Worm (Caenorhabditis elegans) whole organism, L3 larva: ENCODE data around the gene T22F3.2.

Source experiments
- ceh-9 ChIP-seq: sonication (generic microtip); optimal IDR thresholded peaks from 2 replicates; lab custom pipeline; 2018; ENCODE audit warnings: missing biosample characterization, missing genetic modification characterization
- elt-1 ChIP-seq: fragments of 150-350 bp; optimal IDR thresholded peaks from 2 replicates; lab custom pipeline; 2014; ENCODE audit warnings: missing biosample characterization, missing genetic modification characterization
- jun-1 ChIP-seq: fragments of 150-350 bp; optimal IDR thresholded peaks from 2 replicates; lab custom pipeline; 2014; ENCODE audit warnings: missing biosample characterization, missing genetic modification reagents, missing genetic modification characterization
- lin-39 ChIP-seq: fragments of 150-350 bp; optimal IDR thresholded peaks from 2 replicates; lab custom pipeline; 2018; ENCODE audit warnings: missing biosample characterization, missing genetic modification reagents, missing genetic modification characterization
- mml-1 ChIP-seq: fragments of 150-350 bp; sonication (generic microtip); optimal IDR thresholded peaks from 3 replicates; lab custom pipeline; 2014; ENCODE audit warnings: missing biosample characterization, missing genetic modification characterization
- nfya-1 ChIP-seq: sonication (generic microtip); optimal IDR thresholded peaks from 2 replicates; lab custom pipeline; 2017; ENCODE audit warnings: missing genetic modification characterization, mild to moderate bottlenecking, missing compliant biosample characterization, antibody characterized with exemption, moderate library complexity; ENCODE audit not compliant: insufficient read depth
- nhr-11 ChIP-seq: fragments of 150-350 bp; optimal IDR thresholded peaks from 2 replicates; lab custom pipeline; 2014; ENCODE audit warnings: missing biosample characterization, missing genetic modification characterization
- nhr-23 ChIP-seq: fragments of 150-350 bp; optimal IDR thresholded peaks from 2 replicates; lab custom pipeline; 2014; ENCODE audit warnings: missing biosample characterization, missing genetic modification reagents, missing genetic modification characterization
- nhr-237 ChIP-seq: fragments of 150-350 bp; optimal IDR thresholded peaks from 2 replicates; lab custom pipeline; 2014; ENCODE audit warnings: missing biosample characterization, missing genetic modification characterization
- nhr-28 ChIP-seq: fragments of 150-350 bp; optimal IDR thresholded peaks from 2 replicates; lab custom pipeline; 2014; ENCODE audit warnings: missing biosample characterization, missing genetic modification characterization
- unc-62 ChIP-seq: fragments of 150-350 bp; sonication (generic microtip); optimal IDR thresholded peaks from 4 replicates; lab custom pipeline; 2014; ENCODE audit warnings: missing biosample characterization, missing genetic modification reagents, missing genetic modification characterization
- ztf-11 ChIP-seq: fragments of 150-350 bp; optimal IDR thresholded peaks from 2 replicates; lab custom pipeline; 2014; ENCODE audit warnings: missing biosample characterization, missing genetic modification characterization
- ztf-4 ChIP-seq: fragments of 150-350 bp; optimal IDR thresholded peaks from 2 replicates; lab custom pipeline; 2014; ENCODE audit warnings: missing biosample characterization, missing genetic modification characterization

ce11 chrV:3549553-3549952 is 36.9 kb upstream of the T22F3.2 start, which contains the start of gene sri-21:
- no peak for TF ChIP-seq nhr-11
- TF ChIP-seq elt-1 (tag; lab: Kevin White, UChicago) = no peak
- no peak for TF ChIP-seq lin-39
- no peak for TF ChIP-seq mml-1 (tag; lab: Kevin White, UChicago)
- no peak for TF ChIP-seq nhr-237 (tag; lab: Kevin White, UChicago)
- no peak for TF ChIP-seq ztf-11 (tag; lab: Kevin White, UChicago)
- no peak for TF ChIP-seq ztf-4
- no peak for TF ChIP-seq nhr-28 (tag; lab: Kevin White, UChicago)
- no peak for TF ChIP-seq unc-62 (GFP tag; lab: Kevin White, UChicago)
- TF ChIP-seq nfya-1 = no peak
- no peak for TF ChIP-seq jun-1
- TF ChIP-seq nhr-23 (tag; lab: Kevin White, UChicago) = no peak
- no peak for TF ChIP-seq ceh-9 (tag; lab: Kevin White, UChicago)
